Worm (Caenorhabditis elegans): ENCODE results near the gene F38E1.10.

- TF ChIP-seq T23F11.4 (GFP tag; optimal IDR thresholded peaks at IDR 0.05) (no peak), ceh-45 (GFP tag; IDR thresholded peaks at IDR 0.05) (no peak), fkh-10 (GFP tag; optimal IDR thresholded peaks at IDR 0.05) (no peak)
These were observed 4.6 kb downstream of the F38E1.10 start, which contains the start of gene gpa-2 for ce11 chrV:8370705-8371104.

Measured in whole organism, late embryonic.